Worm (Caenorhabditis elegans) whole organism, young adult: ENCODE results near the gene pyp-1.

ENCODE experiments used
- F55B11.4 ChIP-seq: sonication (generic microtip); optimal IDR thresholded peaks from 2 replicates; lab custom pipeline; 2016; ENCODE audit warnings: missing compliant biosample characterization, missing genetic modification characterization, borderline replicate concordance; ENCODE audit not compliant: insufficient read depth
- F57C9.4 ChIP-seq: sonication (generic microtip); optimal IDR thresholded peaks from 2 replicates; lab custom pipeline; 2017; ENCODE audit warnings: mild to moderate bottlenecking, missing genetic modification characterization, missing compliant biosample characterization
- Y67H2A.10 ChIP-seq: fragments of 200-800 bp; sonication (Bioruptor generic); conservative IDR thresholded peaks from 2 replicates; pipeline ENCODE4 v1.3.6; 2022; ENCODE audit warnings: missing genetic modification reagents, missing genetic modification characterization, missing compliant biosample characterization
- Y95B8A.8 ChIP-seq: fragments of 200-800 bp; sonication (Bioruptor generic); IDR thresholded peaks from 2 replicates; pipeline ENCODE4 v1.3.6; 2022; ENCODE audit warnings: missing genetic modification reagents, missing genetic modification characterization, missing compliant biosample characterization
- ZK185.1 ChIP-seq: sonication (generic microtip); optimal IDR thresholded peaks from 2 replicates; lab custom pipeline; 2016; ENCODE audit warnings: mild to moderate bottlenecking, missing genetic modification characterization, missing compliant biosample characterization; ENCODE audit not compliant: poor library complexity, severe bottlenecking
- ama-1 ChIP-seq, 3 experiments: fragments of 150-350 bp in 1 of 3; sonication (generic microtip) in 2 of 3; optimal IDR thresholded peaks; 2 replicates each; lab custom pipeline; 2014 to 2018; ENCODE audit warnings: missing biosample characterization in 2 of 3, missing genetic modification characterization in 2 of 3, missing genetic modification reagents in 2 of 3
- athp-1 ChIP-seq: sonication (generic microtip); optimal IDR thresholded peaks from 2 replicates; lab custom pipeline; 2017; ENCODE audit warnings: mild to moderate bottlenecking, missing genetic modification characterization, missing compliant biosample characterization
- attf-5 ChIP-seq: fragments of 200-800 bp; sonication (Bioruptor generic); optimal IDR thresholded peaks from 2 replicates; lab custom pipeline; 2018; ENCODE audit warnings: mild to moderate bottlenecking, missing genetic modification characterization, missing compliant biosample characterization
- attf-6 ChIP-seq: fragments of 200-800 bp; sonication (Bioruptor generic); IDR thresholded peaks from 2 replicates; pipeline ENCODE4 v1.3.6; 2022; ENCODE audit warnings: missing genetic modification reagents, missing genetic modification characterization, missing compliant biosample characterization
- bed-2 ChIP-seq: fragments of 200-800 bp; sonication (Bioruptor generic); IDR thresholded peaks from 2 replicates; pipeline ENCODE4 v1.3.6; 2022; ENCODE audit warnings: missing genetic modification reagents, missing genetic modification characterization, missing compliant biosample characterization
- ceh-100 ChIP-seq: fragments of 200-800 bp; sonication (Bioruptor generic); IDR thresholded peaks from 2 replicates; pipeline ENCODE4 v1.3.6; 2022; ENCODE audit warnings: missing genetic modification reagents, missing genetic modification characterization, missing compliant biosample characterization
- ceh-27 ChIP-seq: fragments of 200-800 bp; sonication (Bioruptor generic); optimal IDR thresholded peaks from 2 replicates; lab custom pipeline; 2018; ENCODE audit warnings: mild to moderate bottlenecking, missing genetic modification characterization, moderate library complexity, missing compliant biosample characterization
- dox-1 ChIP-seq: fragments of 200-800 bp; sonication (Bioruptor generic); IDR thresholded peaks from 2 replicates; pipeline ENCODE4 v1.3.6; 2022; ENCODE audit warnings: missing genetic modification reagents, missing genetic modification characterization, missing compliant biosample characterization
- egl-18 ChIP-seq: fragments of 200-800 bp; sonication (Bioruptor generic); IDR thresholded peaks from 2 replicates; pipeline ENCODE4 v1.3.6; 2022; ENCODE audit warnings: missing genetic modification reagents, missing genetic modification characterization, missing compliant biosample characterization
- egl-44 ChIP-seq: fragments of 200-800 bp; sonication (Bioruptor generic); IDR thresholded peaks from 2 replicates; pipeline ENCODE4 v1.3.6; 2022; ENCODE audit warnings: missing genetic modification reagents, missing genetic modification characterization, missing compliant biosample characterization
- fkh-3 ChIP-seq: sonication (generic microtip); optimal IDR thresholded peaks from 2 replicates; lab custom pipeline; 2016; ENCODE audit warnings: mild to moderate bottlenecking, missing genetic modification characterization, missing compliant biosample characterization
- him-1 ChIP-seq: sonication (generic microtip); optimal IDR thresholded peaks from 2 replicates; lab custom pipeline; 2016; ENCODE audit warnings: missing genotype, missing genetic modification reagents, missing genetic modification characterization, missing compliant biosample characterization
- lin-35 ChIP-seq, 3 experiments: fragments of 150-350 bp in 2 of 3; sonication (generic microtip) in 1 of 3; optimal IDR thresholded peaks; 2 replicates each; lab custom pipeline; 2014 to 2018; ENCODE audit warnings: missing biosample characterization in 3 of 3, missing genetic modification characterization in 3 of 3, missing genetic modification reagents in 3 of 3
- lin-40 ChIP-seq: sonication (generic microtip); optimal IDR thresholded peaks from 2 replicates; lab custom pipeline; 2016; ENCODE audit warnings: missing genetic modification characterization, mild to moderate bottlenecking, missing compliant biosample characterization, missing genotype, missing genetic modification reagents
- lir-1 ChIP-seq: fragments of 200-800 bp; sonication (Bioruptor generic); conservative IDR thresholded peaks from 2 replicates; pipeline ENCODE4 v1.3.6; 2022; ENCODE audit warnings: missing genetic modification reagents, missing genetic modification characterization, missing compliant biosample characterization
- lsy-27 ChIP-seq: sonication (generic microtip); optimal IDR thresholded peaks from 2 replicates; lab custom pipeline; 2017; ENCODE audit warnings: missing genetic modification characterization, mild to moderate bottlenecking, missing compliant biosample characterization, antibody characterized with exemption, missing genotype, borderline replicate concordance; ENCODE audit not compliant: insufficient read depth
- madf-10 ChIP-seq: sonication (generic microtip); optimal IDR thresholded peaks from 2 replicates; lab custom pipeline; 2016; ENCODE audit warnings: mild to moderate bottlenecking, missing genetic modification characterization, missing compliant biosample characterization
- madf-3 ChIP-seq: fragments of 200-800 bp; sonication (Bioruptor generic); IDR thresholded peaks from 2 replicates; pipeline ENCODE4 v1.3.6; 2022; ENCODE audit warnings: missing genetic modification reagents, missing genetic modification characterization, missing compliant biosample characterization
- madf-6 ChIP-seq: fragments of 200-800 bp; sonication (Bioruptor generic); IDR thresholded peaks from 2 replicates; pipeline ENCODE4 v1.3.6; 2022; ENCODE audit warnings: missing genetic modification reagents, missing genetic modification characterization, missing compliant biosample characterization
- madf-8 ChIP-seq: fragments of 200-800 bp; sonication (Bioruptor generic); conservative IDR thresholded peaks from 2 replicates; pipeline ENCODE4 v1.3.6; 2022; ENCODE audit warnings: missing genetic modification reagents, missing genetic modification characterization, missing compliant biosample characterization
- mcd-1 ChIP-seq: fragments of 200-800 bp; sonication (Bioruptor generic); IDR thresholded peaks from 2 replicates; pipeline ENCODE4 v1.3.6; 2022; ENCODE audit warnings: missing genetic modification reagents, missing genetic modification characterization, missing compliant biosample characterization
- mel-28 ChIP-seq: sonication (generic microtip); optimal IDR thresholded peaks from 2 replicates; lab custom pipeline; 2016; ENCODE audit warnings: borderline replicate concordance, mild to moderate bottlenecking, missing genetic modification characterization, missing compliant biosample characterization
- mes-4 ChIP-seq: sonication (generic microtip); optimal IDR thresholded peaks from 2 replicates; lab custom pipeline; 2016; ENCODE audit warnings: missing genotype, missing genetic modification characterization, missing compliant biosample characterization
- nfya-1 ChIP-seq: sonication (generic microtip); optimal IDR thresholded peaks from 2 replicates; lab custom pipeline; 2017; ENCODE audit warnings: antibody characterized with exemption, missing compliant biosample characterization, missing genetic modification characterization, borderline replicate concordance; ENCODE audit not compliant: insufficient read depth
- nfya-2 ChIP-seq: fragments of 200-800 bp; sonication (Bioruptor generic); IDR thresholded peaks from 2 replicates; pipeline ENCODE4 v1.3.6; 2022; ENCODE audit warnings: missing genetic modification reagents, missing genetic modification characterization, missing compliant biosample characterization
- nfyb-1 ChIP-seq: fragments of 200-800 bp; sonication (Bioruptor generic); IDR thresholded peaks from 2 replicates; pipeline ENCODE4 v1.3.6; 2022; ENCODE audit warnings: missing genetic modification reagents, missing genetic modification characterization, missing compliant biosample characterization
- nhr-179 ChIP-seq: sonication (generic microtip); optimal IDR thresholded peaks from 2 replicates; lab custom pipeline; 2016; ENCODE audit warnings: mild to moderate bottlenecking, missing genetic modification characterization, missing compliant biosample characterization
- nhr-27 ChIP-seq: fragments of 200-800 bp; sonication (Bioruptor generic); optimal IDR thresholded peaks from 2 replicates; lab custom pipeline; 2018; ENCODE audit warnings: mild to moderate bottlenecking, missing genetic modification characterization, moderate library complexity, missing compliant biosample characterization
- nhr-90 ChIP-seq: sonication (generic microtip); optimal IDR thresholded peaks from 2 replicates; lab custom pipeline; 2016; ENCODE audit warnings: missing genotype, mild to moderate bottlenecking, missing genetic modification characterization, missing compliant biosample characterization
- pbrm-1 ChIP-seq: fragments of 200-800 bp; sonication (Bioruptor generic); IDR thresholded peaks from 2 replicates; pipeline ENCODE4 v1.3.6; 2022; ENCODE audit warnings: missing genetic modification reagents, missing genetic modification characterization, missing compliant biosample characterization
- rcor-1 ChIP-seq: fragments of 200-800 bp; sonication (Bioruptor generic); IDR thresholded peaks from 2 replicates; pipeline ENCODE4 v1.3.6; 2022; ENCODE audit warnings: missing genetic modification reagents, missing genetic modification characterization, missing compliant biosample characterization
- rpc-1 ChIP-seq, 2 experiments: fragments of 150-350 bp in 1 of 2; sonication (generic microtip) in 1 of 2; optimal IDR thresholded peaks; 2 replicates each; lab custom pipeline; 2014 to 2018; ENCODE audit warnings: missing biosample characterization in 1 of 2, missing genetic modification characterization in 1 of 2, missing genetic modification reagents in 1 of 2, missing genotype in 1 of 2
- sea-2 ChIP-seq: fragments of 200-800 bp; sonication (Bioruptor generic); IDR thresholded peaks from 2 replicates; pipeline ENCODE4 v1.3.6; 2022; ENCODE audit warnings: missing genetic modification characterization, missing compliant biosample characterization
- snpc-3.4 ChIP-seq: sonication (generic microtip); optimal IDR thresholded peaks from 2 replicates; lab custom pipeline; 2017; ENCODE audit warnings: missing genetic modification characterization, mild to moderate bottlenecking, missing compliant biosample characterization, antibody characterized with exemption, moderate library complexity, missing genotype, missing genetic modification reagents
- snpc-4 ChIP-seq, 5 experiments: fragments of 150-350 bp in 1 of 5; sonication (generic microtip) in 4 of 5; optimal IDR thresholded peaks; 2 replicates each; lab custom pipeline; 2014 to 2018; ENCODE audit warnings: missing genetic modification characterization in 5 of 5, missing biosample characterization in 3 of 5, antibody characterized with exemption in 2 of 5, mild to moderate bottlenecking in 2 of 5, missing compliant biosample characterization in 2 of 5, missing genotype in 2 of 5, moderate library complexity in 2 of 5, missing genetic modification reagents in 1 of 5
- sptf-2 ChIP-seq: fragments of 200-800 bp; sonication (Bioruptor generic); optimal IDR thresholded peaks from 2 replicates; lab custom pipeline; 2018; ENCODE audit warnings: mild to moderate bottlenecking, missing genetic modification characterization, missing compliant biosample characterization
- tbp1 ChIP-seq: fragments of 200-800 bp; sonication (Bioruptor generic); optimal IDR thresholded peaks from 2 replicates; lab custom pipeline; 2018; ENCODE audit warnings: mild to moderate bottlenecking, missing genetic modification characterization, missing compliant biosample characterization
- tbx-9 ChIP-seq: sonication (generic microtip); optimal IDR thresholded peaks from 2 replicates; lab custom pipeline; 2016; ENCODE audit warnings: borderline replicate concordance, missing genetic modification characterization, inconsistent platforms, missing compliant biosample characterization
- xnd-1 ChIP-seq: sonication (generic microtip); optimal IDR thresholded peaks from 2 replicates; lab custom pipeline; 2016; ENCODE audit warnings: missing genotype, missing genetic modification reagents, missing genetic modification characterization, missing compliant biosample characterization
- ztf-26 ChIP-seq: sonication (generic microtip); optimal IDR thresholded peaks from 2 replicates; lab custom pipeline; 2017; ENCODE audit warnings: missing genetic modification characterization, missing compliant biosample characterization
- ztf-28 ChIP-seq: fragments of 200-800 bp; sonication (Bioruptor generic); IDR thresholded peaks from 2 replicates; pipeline ENCODE4 v1.3.6; 2022; ENCODE audit warnings: missing genetic modification reagents, missing genetic modification characterization, missing compliant biosample characterization

Gene pyp-1

DNA sequence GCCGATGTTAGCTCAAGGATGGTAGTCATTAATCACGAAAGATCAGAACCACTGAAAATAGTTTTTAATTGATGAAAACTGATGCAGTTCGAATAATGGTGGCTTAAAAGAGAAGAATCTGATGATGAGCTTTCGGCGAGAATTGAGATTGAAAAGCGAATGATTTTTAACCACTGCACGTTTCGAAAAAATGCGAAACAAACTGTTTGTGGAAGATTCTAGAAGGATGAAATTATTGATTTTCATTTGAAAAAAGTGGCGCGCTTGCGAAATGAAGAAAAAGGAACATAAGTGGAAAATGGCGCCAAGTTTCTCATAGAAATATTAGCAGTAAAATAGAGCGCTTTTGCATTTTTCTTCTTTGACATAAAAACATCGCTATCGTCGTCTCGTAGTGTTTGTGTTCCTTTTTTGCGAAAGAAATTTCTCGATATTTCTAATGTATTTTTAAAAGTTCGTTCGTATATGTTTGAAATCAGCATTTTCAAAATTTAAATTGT, 3.8 kb downstream of the pyp-1 start, which contains the start of gene uba-1 (continued):
- no peak for TF ChIP-seq sptf-2
- peak; percentile 53 for TF ChIP-seq athp-1 (tag; lab: Kevin White, UChicago)
- no peak for TF ChIP-seq Y95B8A.8 (GFP tag; lab: Robert Waterston, UW)
- TF ChIP-seq madf-8 (GFP tag; lab: Robert Waterston, UW), result peak; percentile 90
- no peak for TF ChIP-seq rpc-1 (optimal IDR thresholded peaks at IDR 0.05; lab: Kevin White, UChicago)
- no peak for TF ChIP-seq rpc-1 (tag; optimal IDR thresholded peaks at IDR 0.05; lab: Kevin White, UChicago)
- TF ChIP-seq bed-2 (GFP tag; lab: Robert Waterston, UW), result no peak
- no peak for TF ChIP-seq ztf-28 (GFP tag; lab: Robert Waterston, UW)
- no peak for TF ChIP-seq ama-1 (optimal IDR thresholded peaks at IDR 0.05; lab: Kevin White, UChicago)
- peak; percentile 28 to 37 for TF ChIP-seq ama-1 (GFP tag; optimal IDR thresholded peaks at IDR 0.05; lab: Kevin White, UChicago)
- peak; percentile 94 for TF ChIP-seq madf-6 (GFP tag; lab: Robert Waterston, UW)
- no peak for TF ChIP-seq nhr-179 (tag; lab: Kevin White, UChicago)
- no peak for TF ChIP-seq ztf-26 (tag; lab: Kevin White, UChicago)
- TF ChIP-seq attf-5 (GFP tag; lab: Kevin White, UChicago), result peak; percentile 45
- TF ChIP-seq nhr-90 (tag; lab: Kevin White, UChicago), result peak; percentile 13
- peak; percentile 53 for TF ChIP-seq madf-10 (tag; lab: Kevin White, UChicago)
- TF ChIP-seq sea-2 (GFP tag; lab: Robert Waterston, UW), result no peak
- peak; percentile 42 for TF ChIP-seq tbp1
- TF ChIP-seq lsy-27, result no peak
- TF ChIP-seq F57C9.4 (tag; lab: Kevin White, UChicago), result no peak
- TF ChIP-seq rcor-1 (GFP tag; lab: Robert Waterston, UW), result 0 out of 2 replicates have a peak, but pooled peaks have one; percentile 6
- TF ChIP-seq fkh-3, result no peak
- TF ChIP-seq xnd-1 (tag; lab: Kevin White, UChicago), result peak; percentile 75
- TF ChIP-seq ceh-100 (GFP tag; lab: Robert Waterston, UW), result no peak
- TF ChIP-seq nhr-27 (tag; lab: Kevin White, UChicago), result no peak
- TF ChIP-seq pbrm-1 (GFP tag; lab: Robert Waterston, UW), result peak; percentile 63; the same call in 1 of the 2 replicates
- TF ChIP-seq F55B11.4 (tag; lab: Kevin White, UChicago), result no peak
- no peak; the same call in 1 of the 2 replicates for TF ChIP-seq lir-1
- no peak for TF ChIP-seq madf-3 (GFP tag; lab: Robert Waterston, UW)
- TF ChIP-seq Y67H2A.10, result no peak
- peak; percentile 87 for TF ChIP-seq ZK185.1 (tag; lab: Kevin White, UChicago)
- TF ChIP-seq nfyb-1 (GFP tag; lab: Robert Waterston, UW), result peak; percentile 85
- TF ChIP-seq attf-6, result 0 out of 2 replicates have a peak, but pooled peaks have one; percentile 25
- peak; percentile 46 for TF ChIP-seq ceh-27 (GFP tag; lab: Kevin White, UChicago)
- peak; percentile 13 to 77 (median 48) for TF ChIP-seq lin-35 (GFP tag; optimal IDR thresholded peaks at IDR 0.05; lab: Kevin White, UChicago)
- TF ChIP-seq snpc-4 (GFP tag; optimal IDR thresholded peaks at IDR 0.05; lab: Kevin White, UChicago), result no peak
- TF ChIP-seq snpc-4 (tag; optimal IDR thresholded peaks at IDR 0.05; lab: Kevin White, UChicago), result peak; percentile 6 to 50 (median 40)
- no peak for TF ChIP-seq him-1 (tag; lab: Kevin White, UChicago)
- TF ChIP-seq mes-4 (tag; lab: Kevin White, UChicago), result no peak
- no peak for TF ChIP-seq mel-28 (tag; lab: Kevin White, UChicago)
- peak; percentile 58; the same call in 1 of the 2 replicates for TF ChIP-seq mcd-1
- TF ChIP-seq nfya-2, result no peak
- no peak for TF ChIP-seq egl-18
- TF ChIP-seq nfya-1 (tag; lab: Kevin White, UChicago), result no peak
- peak; percentile 31 for TF ChIP-seq lin-40 (tag; lab: Kevin White, UChicago)
- TF ChIP-seq egl-44, result no peak
- peak; percentile 42 for TF ChIP-seq snpc-3.4 (tag; lab: Kevin White, UChicago)
- TF ChIP-seq tbx-9, result no peak
- TF ChIP-seq dox-1 (GFP tag; lab: Robert Waterston, UW), result peak; percentile 76
